Fruit fly (Drosophila melanogaster) whole organism, embryonic: ENCODE results near the gene dlp.

ENCODE experiments used
- Awh ChIP-seq: fragments of 200-800 bp; sonication (Bioruptor generic); IDR thresholded peaks from 2 replicates; pipeline ENCODE4, ENCODE4 v1.3.6; 2022; ENCODE audit warnings: missing biosample characterization, missing genetic modification characterization
- B-H2 ChIP-seq: fragments of 200-800 bp; sonication (Bioruptor generic); optimal IDR thresholded peaks from 2 replicates; lab custom pipeline; 2018; ENCODE audit warnings: missing biosample characterization, mild to moderate bottlenecking, missing genetic modification characterization
- CG10431 ChIP-seq: fragments of 200-800 bp; sonication (Bioruptor generic); optimal IDR thresholded peaks from 3 replicates; lab custom pipeline; 2018; ENCODE audit warnings: missing biosample characterization, mild to moderate bottlenecking, missing genetic modification characterization
- CG14710 ChIP-seq: fragments of 200-800 bp; sonication (Bioruptor generic); optimal IDR thresholded peaks from 3 replicates; lab custom pipeline; 2019; ENCODE audit warnings: missing biosample characterization, mild to moderate bottlenecking, missing genetic modification characterization, moderate library complexity
- CG15269 ChIP-seq: fragments of 200-800 bp; sonication (Bioruptor generic); optimal IDR thresholded peaks from 2 replicates; lab custom pipeline; 2018; ENCODE audit warnings: missing biosample characterization, mild to moderate bottlenecking, missing genetic modification characterization, moderate library complexity
- CG15479 ChIP-seq: fragments of 200-800 bp; sonication (Bioruptor generic); optimal IDR thresholded peaks from 3 replicates; lab custom pipeline; 2019; ENCODE audit warnings: missing biosample characterization, mild to moderate bottlenecking, missing genetic modification characterization, moderate library complexity
- CG16815 ChIP-seq: fragments of 200-800 bp; sonication (Bioruptor generic); optimal IDR thresholded peaks from 3 replicates; lab custom pipeline; 2017; ENCODE audit warnings: missing biosample characterization, mild to moderate bottlenecking, missing genetic modification characterization
- CG18764 ChIP-seq: fragments of 200-800 bp; sonication (Bioruptor generic); optimal IDR thresholded peaks from 3 replicates; lab custom pipeline; 2016; ENCODE audit warnings: missing biosample characterization, missing genetic modification characterization
- CG2678 ChIP-seq: fragments of 200-800 bp; sonication (Bioruptor generic); optimal IDR thresholded peaks from 3 replicates; lab custom pipeline; 2019; ENCODE audit warnings: missing biosample characterization, mild to moderate bottlenecking, missing genetic modification characterization, moderate library complexity
- CG31365 ChIP-seq: fragments of 200-800 bp; sonication (Bioruptor generic); optimal IDR thresholded peaks from 2 replicates; lab custom pipeline; 2018; ENCODE audit warnings: missing biosample characterization, mild to moderate bottlenecking, missing genetic modification characterization
- CG32532 ChIP-seq: fragments of 200-800 bp; sonication (Bioruptor generic); IDR thresholded peaks from 2 replicates; pipeline ENCODE4 v1.3.6; 2022; ENCODE audit warnings: missing biosample characterization, missing genetic modification characterization
- CG34224 ChIP-seq: fragments of 200-800 bp; sonication (Bioruptor generic); IDR thresholded peaks from 3 replicates; pipeline ENCODE4 v1.3.6; 2022; ENCODE audit warnings: missing biosample characterization, missing genetic modification characterization; ENCODE audit not compliant: partially characterized antibody
- CG34376 ChIP-seq: fragments of 200-800 bp; sonication (Bioruptor generic); optimal IDR thresholded peaks from 2 replicates; lab custom pipeline; 2018; ENCODE audit warnings: missing biosample characterization, mild to moderate bottlenecking, missing genetic modification characterization
- CG6813 ChIP-seq: fragments of 200-800 bp; sonication (Bioruptor generic); optimal IDR thresholded peaks from 2 replicates; lab custom pipeline; 2017; ENCODE audit warnings: missing biosample characterization, missing genetic modification characterization, mild to moderate bottlenecking, moderate library complexity, missing genetic modification reagents
- CG8359 ChIP-seq: fragments of 200-800 bp; sonication (Bioruptor generic); optimal IDR thresholded peaks from 2 replicates; lab custom pipeline; 2017; ENCODE audit warnings: missing biosample characterization, mild to moderate bottlenecking, missing genetic modification characterization, borderline replicate concordance
- D19A ChIP-seq: fragments of 200-800 bp; optimal IDR thresholded peaks from 3 replicates; lab custom pipeline; 2019; ENCODE audit warnings: missing biosample characterization, mild to moderate bottlenecking, missing genetic modification characterization, moderate library complexity
- Dp ChIP-seq: fragments of 200-800 bp; sonication (Bioruptor generic); optimal IDR thresholded peaks from 2 replicates; lab custom pipeline; 2018; ENCODE audit warnings: missing biosample characterization, mild to moderate bottlenecking, missing genetic modification characterization, moderate library complexity
- Fer2 ChIP-seq: fragments of 200-800 bp; sonication (Bioruptor generic); optimal IDR thresholded peaks from 2 replicates; lab custom pipeline; 2018; ENCODE audit warnings: missing biosample characterization, mild to moderate bottlenecking, missing genetic modification characterization, moderate library complexity
- Fer3 ChIP-seq: fragments of 200-800 bp; sonication (Bioruptor generic); optimal IDR thresholded peaks from 2 replicates; lab custom pipeline; 2018; ENCODE audit warnings: missing biosample characterization, mild to moderate bottlenecking, missing genetic modification characterization, moderate library complexity
- H15 ChIP-seq: fragments of 200-800 bp; sonication (Bioruptor generic); IDR thresholded peaks from 3 replicates; pipeline ENCODE4 v1.3.6; 2022; ENCODE audit warnings: missing biosample characterization, missing genetic modification characterization
- HLH3B ChIP-seq: fragments of 200-800 bp; sonication (Bioruptor generic); IDR thresholded peaks from 2 replicates; pipeline ENCODE4 v1.3.6; 2022; ENCODE audit warnings: missing biosample characterization, missing genetic modification characterization
- Hey ChIP-seq: fragments of 200-800 bp; sonication (Bioruptor generic); optimal IDR thresholded peaks from 3 replicates; lab custom pipeline; 2018; ENCODE audit warnings: missing biosample characterization, mild to moderate bottlenecking, missing genetic modification characterization
- Med ChIP-seq: fragments of 200-800 bp; sonication (Bioruptor generic); peaks from one replicate; lab custom pipeline; 2016; ENCODE audit warnings: missing biosample characterization, missing genetic modification characterization, mild to moderate bottlenecking, inconsistent platforms, moderate library complexity
- Spps ChIP-seq: fragments of 200-800 bp; sonication (Bioruptor generic); optimal IDR thresholded peaks from 2 replicates; lab custom pipeline; 2018; ENCODE audit warnings: missing biosample characterization, mild to moderate bottlenecking, missing genetic modification characterization
- bcd ChIP-seq: fragments of 200-800 bp; sonication (Bioruptor generic); optimal IDR thresholded peaks from 2 replicates; lab custom pipeline; 2017; ENCODE audit warnings: missing biosample characterization, mild to moderate bottlenecking, missing genetic modification characterization
- chif ChIP-seq, 2 experiments: fragments of 200-800 bp; sonication (Bioruptor generic); optimal IDR thresholded peaks; 3 replicates each; lab custom pipeline; 2016; ENCODE audit warnings: missing biosample characterization in 2 of 2, missing genetic modification characterization in 2 of 2
- chn ChIP-seq: fragments of 200-800 bp; sonication (Bioruptor generic); optimal IDR thresholded peaks from 2 replicates; lab custom pipeline; 2016; ENCODE audit warnings: missing biosample characterization, missing genetic modification characterization
- da ChIP-seq: fragments of 200-800 bp; sonication (Bioruptor generic); optimal IDR thresholded peaks from 2 replicates; lab custom pipeline; 2016; ENCODE audit warnings: missing biosample characterization, missing genetic modification characterization
- disco-r ChIP-seq: fragments of 200-800 bp; sonication (Bioruptor generic); optimal IDR thresholded peaks from 2 replicates; lab custom pipeline; 2016; ENCODE audit warnings: missing biosample characterization, missing genetic modification characterization
- eyg ChIP-seq: fragments of 200-800 bp; sonication (Bioruptor generic); optimal IDR thresholded peaks from 3 replicates; lab custom pipeline; 2016; ENCODE audit warnings: missing biosample characterization, missing genetic modification characterization
- fu2 ChIP-seq: fragments of 200-800 bp; sonication (Bioruptor generic); optimal IDR thresholded peaks from 2 replicates; lab custom pipeline; 2016; ENCODE audit warnings: missing biosample characterization, missing genetic modification characterization
- jing ChIP-seq: fragments of 200-800 bp; sonication (Bioruptor generic); optimal IDR thresholded peaks from 2 replicates; lab custom pipeline; 2018; ENCODE audit warnings: missing biosample characterization, mild to moderate bottlenecking, missing genetic modification characterization
- jumu ChIP-seq: fragments of 200-800 bp; sonication (Bioruptor generic); optimal IDR thresholded peaks from 3 replicates; lab custom pipeline; 2016; ENCODE audit warnings: missing biosample characterization, missing genetic modification characterization
- ken ChIP-seq: fragments of 200-800 bp; sonication (Bioruptor generic); IDR thresholded peaks from 3 replicates; pipeline ENCODE4 v1.3.6; 2022; ENCODE audit warnings: missing biosample characterization, missing genetic modification characterization
- kni ChIP-seq: fragments of 200-800 bp; sonication (Bioruptor generic); optimal IDR thresholded peaks from 3 replicates; lab custom pipeline; 2017; ENCODE audit warnings: mild to moderate bottlenecking, missing biosample characterization, missing genetic modification reagents, missing genetic modification characterization
- lbe ChIP-seq: fragments of 200-800 bp; sonication (Bioruptor generic); optimal IDR thresholded peaks from 2 replicates; lab custom pipeline; 2016; ENCODE audit warnings: missing biosample characterization, mild to moderate bottlenecking, missing genetic modification characterization
- lola ChIP-seq, 3 experiments: fragments of >200 bp in 2 of 3; fragments of 200-800 bp in 1 of 3; sonication (Bioruptor generic) in 1 of 3; optimal IDR thresholded peaks; 2 replicates each; lab custom pipeline; 2017 to 2019; ENCODE audit warnings: missing biosample characterization in 3 of 3, missing genetic modification characterization in 3 of 3, mild to moderate bottlenecking in 1 of 3, moderate library complexity in 1 of 3
- mirr ChIP-seq: fragments of 200-800 bp; sonication (Bioruptor generic); optimal IDR thresholded peaks from 3 replicates; lab custom pipeline; 2018; ENCODE audit warnings: missing biosample characterization, mild to moderate bottlenecking, missing genetic modification characterization
- peb ChIP-seq: fragments of 200-800 bp; sonication (Bioruptor generic); IDR thresholded peaks from 2 replicates; pipeline ENCODE4 v1.3.6; 2022; ENCODE audit warnings: missing biosample characterization, missing genetic modification characterization
- row ChIP-seq: fragments of 200-800 bp; sonication (Bioruptor generic); IDR thresholded peaks from 3 replicates; pipeline ENCODE4 v1.3.6; 2022; ENCODE audit warnings: missing biosample characterization, missing genetic modification characterization
- salm ChIP-seq: fragments of 200-800 bp; sonication (Bioruptor generic); optimal IDR thresholded peaks from 2 replicates; lab custom pipeline; 2018; ENCODE audit warnings: missing biosample characterization, mild to moderate bottlenecking, missing genetic modification characterization
- slp2 ChIP-seq: fragments of 200-800 bp; sonication (Bioruptor generic); optimal IDR thresholded peaks from 2 replicates; lab custom pipeline; 2016; ENCODE audit warnings: missing biosample characterization, missing genetic modification characterization
- sna ChIP-seq: fragments of 200-800 bp; sonication (Bioruptor generic); IDR thresholded peaks from 2 replicates; pipeline ENCODE4 v1.3.6; 2022; ENCODE audit warnings: missing biosample characterization, missing genetic modification characterization; ENCODE audit not compliant: partially characterized antibody
- sr ChIP-seq: fragments of 200-800 bp; sonication (Bioruptor generic); IDR thresholded peaks from 3 replicates; pipeline ENCODE4 v1.3.6; 2022; ENCODE audit warnings: missing biosample characterization, missing genetic modification characterization
- stc ChIP-seq: fragments of 200-800 bp; sonication (Bioruptor generic); IDR thresholded peaks from 2 replicates; pipeline ENCODE4 v1.3.6; 2022; ENCODE audit warnings: missing biosample characterization, missing genetic modification characterization
- wek ChIP-seq: fragments of 200-800 bp; sonication (Bioruptor generic); optimal IDR thresholded peaks from 3 replicates; lab custom pipeline; 2018; ENCODE audit warnings: missing biosample characterization, mild to moderate bottlenecking, missing genetic modification characterization, moderate library complexity

Gene dlp

dm6 chr3L:14622457-14622899 lies 9.9 kb upstream of the dlp start, which contains the start of gene CG9628 (continued):
- peak; percentile 27 for TF ChIP-seq CG14710
- peak; percentile 6 for TF ChIP-seq Dp
- TF ChIP-seq CG18764 (GFP tag; lab: Kevin White, UChicago): peak; percentile 14
- peak; percentile 35 for TF ChIP-seq D19A (tag; lab: Kevin White, UChicago)
- peak; percentile 70 for TF ChIP-seq CG32532 (GFP tag; lab: Robert Waterston, UW)
- TF ChIP-seq CG8359 (GFP tag; lab: Kevin White, UChicago): no peak
- TF ChIP-seq HLH3B (GFP tag; lab: Robert Waterston, UW): peak; percentile 52; the same call in 1 of the 2 replicates
- TF ChIP-seq eyg (GFP tag; lab: Kevin White, UChicago): peak; percentile 14

dm6 chr3L:14624425-14625309 lies 7.7 kb upstream of the dlp start:
- TF ChIP-seq CG15269 (tag; lab: Kevin White, UChicago) (peak; percentile 34), lbe (peak; percentile 49), CG34376 (GFP tag; lab: Kevin White, UChicago) (no peak), fu2 (GFP tag; lab: Kevin White, UChicago) (no peak), mirr (GFP tag; lab: Kevin White, UChicago) (peak; percentile 27), chif (GFP tag; optimal IDR thresholded peaks at IDR 0.05; lab: Kevin White, UChicago) (no peak), Med (peak; percentile 34), chn (GFP tag; lab: Kevin White, UChicago) (no peak), row (GFP tag; lab: Robert Waterston, UW) (no peak), H15 (GFP tag; lab: Robert Waterston, UW) (no peak), salm (tag; lab: Kevin White, UChicago) (no peak), CG10431 (GFP tag; lab: Kevin White, UChicago) (no peak), Fer3 (tag; lab: Kevin White, UChicago) (no peak), Fer2 (tag; lab: Kevin White, UChicago) (no peak), wek (GFP tag; lab: Kevin White, UChicago) (no peak), lola (GFP tag; optimal IDR thresholded peaks at IDR 0.05; lab: Kevin White, UChicago) (no peak), CG15479 (GFP tag; lab: Kevin White, UChicago) (peak; percentile 33), kni (peak; percentile 61), stc (no peak), disco-r (no peak), ken (GFP tag; lab: Robert Waterston, UW) (0 out of 3 replicates have a peak, but pooled peaks have one; percentile 14), Hey (no peak), Spps (tag; lab: Kevin White, UChicago) (no peak), da (no peak), Awh (GFP tag; lab: Robert Waterston, UW) (peak; percentile 46; the same call in 1 of the 2 replicates), peb (GFP tag; lab: Robert Waterston, UW) (no peak), CG34224 (GFP tag; lab: Robert Waterston, UW) (no peak), sr (GFP tag; lab: Robert Waterston, UW) (no peak), CG6813 (GFP tag; lab: Kevin White, UChicago) (peak; percentile 7), CG31365 (tag; lab: Kevin White, UChicago) (peak; percentile 17), D19A (tag; lab: Kevin White, UChicago) (peak; percentile 13), jing (GFP tag; lab: Kevin White, UChicago) (no peak), B-H2 (peak; percentile 37), CG16815 (GFP tag; lab: Kevin White, UChicago) (no peak), jumu (GFP tag; lab: Kevin White, UChicago) (no peak), sna (GFP tag; lab: Robert Waterston, UW) (no peak), bcd (GFP tag; lab: Kevin White, UChicago) (no peak), slp2 (GFP tag; lab: Kevin White, UChicago) (no peak), CG2678 (tag; lab: Kevin White, UChicago) (peak; percentile 3)
